Fruit fly (Drosophila melanogaster) whole organism, pupa: ENCODE results near the gene Hipk.

Experiments used
- CG10348 ChIP-seq: fragments of 200-800 bp; sonication (Bioruptor generic); IDR thresholded peaks from 2 replicates; pipeline ENCODE4 v1.3.6; 2022; ENCODE audit warnings: missing biosample characterization, missing genetic modification characterization
- CG12605 ChIP-seq: fragments of 200-800 bp; sonication (Bioruptor generic); IDR thresholded peaks from 2 replicates; pipeline ENCODE4 v1.3.6; 2022; ENCODE audit warnings: missing biosample characterization, missing genetic modification characterization
- CG13204 ChIP-seq: fragments of 200-800 bp; sonication (Bioruptor generic); optimal IDR thresholded peaks from 2 replicates; lab custom pipeline; 2018; ENCODE audit warnings: missing biosample characterization, mild to moderate bottlenecking, missing genetic modification characterization, moderate library complexity
- CG14655 ChIP-seq: fragments of 200-800 bp; sonication (Bioruptor generic); optimal IDR thresholded peaks from 3 replicates; lab custom pipeline; 2017; ENCODE audit warnings: mild to moderate bottlenecking, missing biosample characterization, missing genetic modification reagents, missing genetic modification characterization
- CG15710 ChIP-seq: fragments of 200-800 bp; sonication (Bioruptor generic); optimal IDR thresholded peaks from 2 replicates; lab custom pipeline; 2018; ENCODE audit warnings: missing biosample characterization, mild to moderate bottlenecking, missing genetic modification characterization, moderate library complexity
- CG17806 ChIP-seq: fragments of 200-800 bp; sonication (Bioruptor generic); optimal IDR thresholded peaks from 2 replicates; lab custom pipeline; 2018; ENCODE audit warnings: missing biosample characterization, mild to moderate bottlenecking, missing genetic modification characterization, moderate library complexity
- CG32121 ChIP-seq: fragments of 200-800 bp; sonication (Bioruptor generic); IDR thresholded peaks from 2 replicates; pipeline ENCODE4 v1.3.6; 2022; ENCODE audit warnings: missing biosample characterization, missing genetic modification characterization
- CG34367 ChIP-seq: fragments of 200-800 bp; sonication (Bioruptor generic); optimal IDR thresholded peaks from 2 replicates; lab custom pipeline; 2018; ENCODE audit warnings: missing biosample characterization, mild to moderate bottlenecking, missing genetic modification characterization
- CG4496 ChIP-seq: fragments of 200-800 bp; sonication (Bioruptor generic); IDR thresholded peaks from 3 replicates; pipeline ENCODE4 v1.3.6; 2022; ENCODE audit warnings: missing biosample characterization, missing genetic modification characterization
- CG8159 ChIP-seq: fragments of 200-800 bp; sonication (Bioruptor generic); optimal IDR thresholded peaks from 3 replicates; lab custom pipeline; 2018; ENCODE audit warnings: missing biosample characterization, mild to moderate bottlenecking, missing genetic modification characterization, moderate library complexity
- CG8301 ChIP-seq: fragments of 200-800 bp; sonication (Bioruptor generic); optimal IDR thresholded peaks from 2 replicates; lab custom pipeline; 2018; ENCODE audit warnings: missing biosample characterization, mild to moderate bottlenecking, missing genetic modification characterization
- CG9948 ChIP-seq: fragments of 200-800 bp; sonication (Bioruptor generic); optimal IDR thresholded peaks from 2 replicates; lab custom pipeline; 2018; ENCODE audit warnings: missing biosample characterization, mild to moderate bottlenecking, missing genetic modification characterization, moderate library complexity
- D1 ChIP-seq: fragments of 200-800 bp; sonication (Bioruptor generic); optimal IDR thresholded peaks from 2 replicates; lab custom pipeline; 2018; ENCODE audit warnings: missing biosample characterization, mild to moderate bottlenecking, missing genetic modification characterization, moderate library complexity
- EcR ChIP-seq: fragments of 200-800 bp; sonication (Bioruptor generic); optimal IDR thresholded peaks from 3 replicates; lab custom pipeline; 2019; ENCODE audit warnings: missing biosample characterization, missing genetic modification characterization, mild to moderate bottlenecking, moderate library complexity, missing genetic modification reagents
- Ets98B ChIP-seq: fragments of 200-800 bp; sonication (Bioruptor generic); IDR thresholded peaks from 2 replicates; pipeline ENCODE4 v1.3.6; 2022; ENCODE audit warnings: missing biosample characterization, missing genetic modification characterization
- Pif1A ChIP-seq: fragments of 200-800 bp; sonication (Bioruptor generic); optimal IDR thresholded peaks from 3 replicates; lab custom pipeline; 2016; ENCODE audit warnings: missing biosample characterization, missing genetic modification characterization
- Pif1B ChIP-seq: fragments of 200-800 bp; sonication (Bioruptor generic); optimal IDR thresholded peaks from 3 replicates; lab custom pipeline; 2016; ENCODE audit warnings: missing biosample characterization, missing genetic modification characterization
- Snoo ChIP-seq: fragments of 200-800 bp; sonication (Bioruptor generic); optimal IDR thresholded peaks from 3 replicates; lab custom pipeline; 2017; ENCODE audit warnings: missing biosample characterization, mild to moderate bottlenecking, missing genetic modification characterization, inconsistent platforms
- fd96Ca ChIP-seq: fragments of 200-800 bp; sonication (Bioruptor generic); IDR thresholded peaks from 3 replicates; pipeline ENCODE4 v1.3.6; 2022; ENCODE audit warnings: missing biosample characterization, missing genetic modification characterization
- gl ChIP-seq: fragments of 200-800 bp; sonication (Bioruptor generic); optimal IDR thresholded peaks from 2 replicates; lab custom pipeline; 2018; ENCODE audit warnings: missing biosample characterization, mild to moderate bottlenecking, missing genetic modification characterization
- rn ChIP-seq: fragments of 200-800 bp; sonication (Bioruptor generic); IDR thresholded peaks from 2 replicates; pipeline ENCODE4 v1.3.6; 2022; ENCODE audit warnings: missing biosample characterization, missing genetic modification characterization

The Hipk gene

DNA sequence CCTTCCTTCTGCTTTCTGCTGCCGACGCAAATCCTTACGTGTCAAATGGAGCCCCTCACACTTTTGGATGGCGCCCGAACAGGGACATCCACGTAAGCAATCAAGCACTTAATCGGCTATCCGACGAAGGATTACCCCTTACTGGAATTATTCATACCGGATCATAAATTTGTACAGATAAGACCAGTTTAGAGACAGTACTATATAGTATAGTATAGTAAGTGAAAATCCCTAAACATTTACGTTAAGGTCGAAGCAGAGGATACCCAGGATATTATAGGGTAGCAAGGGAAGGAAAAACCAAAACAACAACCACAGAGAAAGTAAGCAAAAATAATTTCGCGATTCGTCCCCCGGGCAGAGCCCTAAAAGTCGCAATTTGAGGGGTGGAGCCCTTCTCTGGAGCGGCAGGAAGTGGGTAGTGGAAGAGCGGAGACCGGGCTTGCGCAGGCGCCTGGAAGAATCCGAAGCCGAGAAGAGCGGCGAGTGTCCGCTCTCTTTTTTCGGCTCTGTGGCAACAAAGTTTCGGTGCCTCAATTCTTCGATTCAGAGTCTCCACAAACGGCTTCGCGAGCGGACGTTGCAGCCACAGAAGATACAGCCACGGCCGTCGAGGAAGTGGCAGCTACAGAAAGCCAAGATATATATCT is 2.8 kb downstream of the Hipk start:
- TF ChIP-seq rn (GFP tag; lab: Robert Waterston, UW) (no peak), D1 (tag; lab: Kevin White, UChicago) (no peak), fd96Ca (peak; percentile 76), CG34367 (peak; percentile 74), CG12605 (0 out of 2 replicates have a peak, but pooled peaks have one; percentile 35), CG8159 (tag; lab: Kevin White, UChicago) (peak; percentile 84), CG9948 (peak; percentile 78), gl (peak; percentile 64), CG15710 (tag; lab: Kevin White, UChicago) (peak; percentile 77), Ets98B (GFP tag; lab: Robert Waterston, UW) (peak; percentile 81), Pif1A (peak; percentile 89), CG14655 (GFP tag; lab: Kevin White, UChicago) (peak; percentile 84), CG4496 (GFP tag; lab: Robert Waterston, UW) (peak; percentile 89), Snoo (tag; lab: Kevin White, UChicago) (peak; percentile 85), CG8301 (peak; percentile 74), EcR (GFP tag; lab: Kevin White, UChicago) (peak; percentile 10), Pif1B (GFP tag; lab: Kevin White, UChicago) (peak; percentile 86), CG10348 (GFP tag; lab: Robert Waterston, UW) (0 out of 2 replicates have a peak, but pooled peaks have one; percentile 31), CG17806 (tag; lab: Kevin White, UChicago) (peak; percentile 80), CG13204 (no peak), CG32121 (GFP tag; lab: Robert Waterston, UW) (peak; percentile 68; the same call in 1 of the 2 replicates)

DNA sequence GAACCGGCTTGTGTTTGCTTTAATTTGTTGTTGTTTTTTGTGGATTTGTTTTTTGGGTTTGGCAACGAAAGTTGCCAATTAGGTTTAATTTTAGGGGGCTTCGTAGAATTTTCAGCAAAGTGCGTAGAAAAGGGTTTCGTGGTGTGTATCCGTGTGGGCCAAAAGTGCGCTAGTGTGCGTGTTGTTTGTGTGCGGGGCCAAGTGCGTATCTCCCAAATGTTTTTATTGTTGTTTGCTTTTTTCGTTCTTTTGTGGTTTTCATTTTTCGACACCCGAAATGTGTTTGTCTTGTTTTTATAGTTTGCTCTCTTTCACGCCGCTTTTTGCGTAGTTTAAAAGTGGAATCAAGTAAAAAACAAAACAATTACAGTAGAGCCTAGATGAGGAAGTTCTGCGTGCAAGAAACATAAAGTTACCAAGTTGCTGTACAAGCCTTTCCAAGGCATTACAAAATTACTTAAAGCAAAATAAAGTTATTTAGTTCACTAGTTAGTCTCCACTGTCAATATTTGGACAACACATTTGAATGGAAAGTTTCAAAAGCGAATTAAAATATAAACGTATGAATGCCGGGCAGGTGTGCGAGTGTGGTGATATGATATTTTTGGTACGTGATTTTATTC is 4.1 kb downstream of the Hipk start:
- no peak for TF ChIP-seq rn (GFP tag; lab: Robert Waterston, UW)
- no peak for TF ChIP-seq D1 (tag; lab: Kevin White, UChicago)
- TF ChIP-seq Pif1B (GFP tag; lab: Kevin White, UChicago), result no peak
- TF ChIP-seq CG9948, result no peak
- TF ChIP-seq fd96Ca, result peak; percentile 48; the same call in 2 of the 3 replicates
- no peak for TF ChIP-seq CG12605
- no peak for TF ChIP-seq CG8301
- peak; percentile 10 for TF ChIP-seq Snoo (tag; lab: Kevin White, UChicago)
- no peak for TF ChIP-seq CG34367
- TF ChIP-seq CG13204, result no peak
- TF ChIP-seq CG15710 (tag; lab: Kevin White, UChicago), result no peak
- TF ChIP-seq Pif1A, result no peak
- 0 out of 3 replicates have a peak, but pooled peaks have one; percentile 48 for TF ChIP-seq CG4496 (GFP tag; lab: Robert Waterston, UW)
- TF ChIP-seq CG17806 (tag; lab: Kevin White, UChicago), result no peak
- TF ChIP-seq CG32121 (GFP tag; lab: Robert Waterston, UW), result peak; percentile 71; the same call in 1 of the 2 replicates
- no peak for TF ChIP-seq gl
- TF ChIP-seq CG14655 (GFP tag; lab: Kevin White, UChicago), result no peak
- TF ChIP-seq EcR (GFP tag; lab: Kevin White, UChicago), result no peak
- peak; percentile 63 for TF ChIP-seq Ets98B (GFP tag; lab: Robert Waterston, UW)
- TF ChIP-seq CG8159 (tag; lab: Kevin White, UChicago), result no peak
- no peak for TF ChIP-seq CG10348 (GFP tag; lab: Robert Waterston, UW)

DNA sequence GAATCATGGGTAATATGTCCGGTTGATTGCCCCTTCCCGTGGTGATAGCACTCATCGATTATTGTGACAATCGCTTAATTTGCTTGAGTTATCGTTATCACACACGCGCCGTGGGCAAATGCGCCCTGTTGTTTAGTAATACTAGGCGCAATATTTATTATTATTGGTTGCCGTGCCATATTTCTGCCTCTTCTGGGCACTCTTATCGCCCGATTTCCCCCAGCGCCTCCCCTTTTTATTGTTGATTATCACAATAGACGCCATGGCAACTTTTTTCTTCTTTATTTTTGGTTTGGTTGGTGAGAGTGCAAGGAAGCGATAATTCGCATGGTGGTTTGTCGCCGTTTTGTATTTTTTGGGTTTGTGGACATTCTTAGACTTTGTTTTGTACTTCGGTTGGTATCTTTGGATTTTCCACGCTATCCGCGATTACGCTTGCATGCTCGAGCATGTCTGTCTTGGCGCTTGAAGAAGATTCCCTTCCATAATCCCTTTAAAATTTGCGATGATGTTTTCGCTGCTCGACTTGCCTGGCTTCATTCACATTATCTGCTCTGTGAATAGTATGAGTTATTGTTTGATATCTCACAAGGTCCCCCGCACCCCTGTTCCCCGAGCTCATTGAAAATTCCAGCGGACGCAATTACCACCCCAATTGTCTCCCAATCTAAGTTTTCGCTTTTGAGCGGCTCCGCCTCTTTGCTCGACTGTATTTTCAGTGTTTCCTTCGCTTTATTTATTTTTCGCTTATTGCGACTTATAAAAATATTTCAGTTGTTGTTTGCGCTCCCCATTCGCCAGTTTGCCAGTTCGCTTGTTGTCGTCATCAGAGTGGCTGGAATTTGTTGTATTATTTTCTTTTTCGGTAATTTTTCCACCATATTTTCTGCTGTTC is 5.7 kb downstream of the Hipk start:
- TF ChIP-seq D1 (tag; lab: Kevin White, UChicago), result no peak
- no peak for TF ChIP-seq Ets98B (GFP tag; lab: Robert Waterston, UW)
- TF ChIP-seq CG34367, result no peak
- no peak for TF ChIP-seq Pif1B (GFP tag; lab: Kevin White, UChicago)
- no peak for TF ChIP-seq CG13204
- TF ChIP-seq CG8301, result no peak
- TF ChIP-seq CG8159 (tag; lab: Kevin White, UChicago), result no peak
- TF ChIP-seq gl, result no peak
- peak; percentile 20 for TF ChIP-seq EcR (GFP tag; lab: Kevin White, UChicago)
- TF ChIP-seq CG32121 (GFP tag; lab: Robert Waterston, UW), result no peak
- no peak for TF ChIP-seq Pif1A
- no peak for TF ChIP-seq rn (GFP tag; lab: Robert Waterston, UW)
- TF ChIP-seq CG17806 (tag; lab: Kevin White, UChicago), result no peak
- TF ChIP-seq CG9948, result no peak
- 0 out of 3 replicates have a peak, but pooled peaks have one; percentile 17 for TF ChIP-seq CG4496 (GFP tag; lab: Robert Waterston, UW)
- peak; percentile 6 for TF ChIP-seq CG14655 (GFP tag; lab: Kevin White, UChicago)
- no peak for TF ChIP-seq CG12605
- no peak for TF ChIP-seq CG10348 (GFP tag; lab: Robert Waterston, UW)
- TF ChIP-seq Snoo (tag; lab: Kevin White, UChicago), result no peak

DNA sequence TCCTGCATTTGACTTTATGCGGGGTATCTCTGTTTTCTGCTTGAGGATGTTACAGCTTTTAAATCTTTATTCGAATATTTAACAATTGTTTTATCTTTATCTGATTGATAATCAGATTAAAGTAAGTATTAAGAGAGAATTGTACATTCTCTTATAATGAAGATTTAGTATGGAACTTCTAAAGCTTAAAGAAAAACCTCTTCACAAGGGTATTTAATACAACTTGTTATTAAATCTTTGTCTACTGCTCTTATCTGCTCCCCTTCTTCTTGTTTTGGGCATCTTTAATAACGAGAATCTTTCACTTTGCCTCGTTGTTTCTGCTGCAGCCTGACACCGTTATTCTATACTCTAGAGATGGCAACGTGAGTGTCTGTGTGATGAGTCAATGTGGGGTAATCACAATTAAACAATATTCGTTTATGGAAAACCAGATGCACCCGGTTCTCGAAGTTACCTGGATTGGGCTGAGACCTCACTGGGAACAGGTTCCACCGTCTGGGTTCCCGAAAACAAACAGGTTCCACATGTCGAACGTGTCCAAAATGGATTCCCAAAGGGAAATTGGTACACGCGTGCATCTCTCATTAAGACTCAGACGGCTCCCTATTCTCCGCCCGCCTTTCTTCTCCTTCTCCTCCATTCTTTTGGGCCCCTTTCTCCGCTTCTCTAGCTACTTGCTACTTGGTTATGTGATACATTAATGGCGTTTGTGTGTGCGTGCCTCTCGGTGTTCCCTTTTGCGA is 7.4 kb downstream of the Hipk start:
- peak; percentile 81 for TF ChIP-seq CG8159 (tag; lab: Kevin White, UChicago)
- no peak for TF ChIP-seq Ets98B (GFP tag; lab: Robert Waterston, UW)
- TF ChIP-seq CG34367, result peak; percentile 1
- peak; percentile 75 for TF ChIP-seq CG8301
- no peak for TF ChIP-seq gl
- peak; percentile 80 for TF ChIP-seq CG14655 (GFP tag; lab: Kevin White, UChicago)
- peak; percentile 40 for TF ChIP-seq CG17806 (tag; lab: Kevin White, UChicago)
- no peak for TF ChIP-seq CG32121 (GFP tag; lab: Robert Waterston, UW)
- peak; percentile 51 for TF ChIP-seq Pif1A
- TF ChIP-seq CG9948, result peak; percentile 33
- TF ChIP-seq CG12605, result no peak
- peak; percentile 19 for TF ChIP-seq D1 (tag; lab: Kevin White, UChicago)
- TF ChIP-seq rn (GFP tag; lab: Robert Waterston, UW), result no peak
- TF ChIP-seq Pif1B (GFP tag; lab: Kevin White, UChicago), result peak; percentile 60
- TF ChIP-seq CG15710 (tag; lab: Kevin White, UChicago), result peak; percentile 78
- TF ChIP-seq Snoo (tag; lab: Kevin White, UChicago), result peak; percentile 50
- no peak for TF ChIP-seq EcR (GFP tag; lab: Kevin White, UChicago)
